Fruit fly (Drosophila melanogaster) whole organism, embryonic: ENCODE data around the gene slmb.

Source experiments
- CG8089 ChIP-seq: fragments of 200-800 bp; sonication (Bioruptor generic); optimal IDR thresholded peaks from 3 replicates; lab custom pipeline; 2016; ENCODE audit warnings: missing biosample characterization, missing genetic modification characterization
- MTF-1 ChIP-seq: fragments of 200-800 bp; sonication (Bioruptor generic); optimal IDR thresholded peaks from 2 replicates; lab custom pipeline; 2018; ENCODE audit warnings: missing biosample characterization, mild to moderate bottlenecking, missing genetic modification characterization, borderline replicate concordance
- nau ChIP-seq: fragments of 200-800 bp; sonication (Bioruptor generic); optimal IDR thresholded peaks from 3 replicates; lab custom pipeline; 2017; ENCODE audit warnings: missing biosample characterization, mild to moderate bottlenecking, missing genetic modification characterization, missing genetic modification reagents

dm6 chr3R:21133517-21133916 lies 6.2 kb upstream of the slmb start, which contains the start of gene Trm7-34:
- TF ChIP-seq MTF-1 (GFP tag; lab: Kevin White, UChicago) = no peak
- TF ChIP-seq CG8089 (GFP tag; lab: Kevin White, UChicago) = no peak
- TF ChIP-seq nau (GFP tag; lab: Kevin White, UChicago) = no peak
